Worm (Caenorhabditis elegans) whole organism, mixed stage, embryonic: ENCODE results near the gene F54C8.1.

Experiments used
- blmp-1 ChIP-seq: fragments of 150-350 bp; optimal IDR thresholded peaks from 2 replicates; lab custom pipeline; 2014; ENCODE audit warnings: missing biosample characterization, missing genetic modification characterization
- ceh-39 ChIP-seq: fragments of 150-350 bp; optimal IDR thresholded peaks from 2 replicates; lab custom pipeline; 2014; ENCODE audit warnings: missing biosample characterization, missing genetic modification characterization
- cnd-1 ChIP-seq: fragments of 200-800 bp; sonication (Bioruptor generic); optimal IDR thresholded peaks from 2 replicates; lab custom pipeline; 2018; ENCODE audit warnings: mild to moderate bottlenecking, missing genetic modification characterization, missing compliant biosample characterization
- elt-1 ChIP-seq: sonication (generic microtip); optimal IDR thresholded peaks from 2 replicates; lab custom pipeline; 2017; ENCODE audit warnings: missing genetic modification characterization, mild to moderate bottlenecking, missing compliant biosample characterization, antibody characterized with exemption, moderate library complexity, borderline replicate concordance; ENCODE audit not compliant: insufficient read depth
- ham-2 ChIP-seq: fragments of 200-800 bp; sonication (Bioruptor generic); optimal IDR thresholded peaks from 2 replicates; lab custom pipeline; 2018; ENCODE audit warnings: mild to moderate bottlenecking, missing genetic modification characterization, missing compliant biosample characterization
- lin-13 ChIP-seq: fragments of 150-350 bp; optimal IDR thresholded peaks from 2 replicates; lab custom pipeline; 2014; ENCODE audit warnings: missing biosample characterization, missing genetic modification characterization
- mep-1 ChIP-seq: fragments of 150-350 bp; optimal IDR thresholded peaks from 2 replicates; lab custom pipeline; 2017; ENCODE audit warnings: missing biosample characterization, missing genetic modification reagents, missing genetic modification characterization, inconsistent platforms
- nhr-12 ChIP-seq: fragments of 150-350 bp; optimal IDR thresholded peaks from 2 replicates; lab custom pipeline; 2014; ENCODE audit warnings: missing biosample characterization, missing genetic modification characterization
- nhr-237 ChIP-seq: fragments of 150-350 bp; optimal IDR thresholded peaks from 2 replicates; lab custom pipeline; 2014; ENCODE audit warnings: missing biosample characterization, missing genetic modification characterization
- nhr-76 ChIP-seq: sonication (generic microtip); optimal IDR thresholded peaks from 2 replicates; lab custom pipeline; 2017; ENCODE audit warnings: missing biosample characterization, missing genetic modification characterization
- pha-4 ChIP-seq: fragments of 150-350 bp; optimal IDR thresholded peaks from 2 replicates; lab custom pipeline; 2018; ENCODE audit warnings: missing biosample characterization, missing genetic modification reagents, missing genetic modification characterization
- unc-62 ChIP-seq: fragments of 150-350 bp; optimal IDR thresholded peaks from 2 replicates; lab custom pipeline; 2014; ENCODE audit warnings: missing biosample characterization, missing genetic modification reagents, missing genetic modification characterization
- ztf-11 ChIP-seq: fragments of 150-350 bp; optimal IDR thresholded peaks from 2 replicates; lab custom pipeline; 2014; ENCODE audit warnings: missing biosample characterization, missing genetic modification characterization

DNA sequence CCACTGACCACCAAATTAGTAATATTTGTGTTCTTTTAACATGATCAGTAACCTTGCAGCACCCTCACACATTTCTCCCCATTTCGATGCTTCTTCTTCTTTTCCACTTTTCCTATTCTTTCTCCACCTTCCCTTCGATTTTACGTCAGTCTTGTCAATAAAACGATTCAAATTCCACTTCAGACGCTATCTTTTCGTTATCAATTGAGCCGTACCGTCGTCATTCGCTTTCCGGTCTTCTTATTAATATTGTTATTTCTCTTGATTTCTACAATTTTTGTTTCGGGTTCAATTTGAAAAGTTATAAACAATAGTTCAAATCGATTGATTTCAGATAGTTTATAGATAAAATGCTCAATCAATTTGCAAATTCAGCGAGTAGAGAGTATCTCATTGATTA lies 48.0 kb downstream of the F54C8.1 start:
- TF ChIP-seq pha-4 (tag; lab: Kevin White, UChicago) (no peak), ham-2 (GFP tag; lab: Kevin White, UChicago) (no peak), ztf-11 (tag; lab: Kevin White, UChicago) (no peak), nhr-237 (tag; lab: Kevin White, UChicago) (no peak), elt-1 (tag; lab: Kevin White, UChicago) (no peak), nhr-12 (no peak), lin-13 (tag; lab: Kevin White, UChicago) (no peak), blmp-1 (no peak), nhr-76 (tag; lab: Kevin White, UChicago) (no peak), ceh-39 (tag; lab: Kevin White, UChicago) (no peak), cnd-1 (tag; lab: Kevin White, UChicago) (no peak), unc-62 (GFP tag; lab: Kevin White, UChicago) (no peak), mep-1 (tag; lab: Kevin White, UChicago) (no peak)
